Worm (Caenorhabditis elegans) whole organism, young adult: ENCODE measurements around the gene F53A10.2.

Experiments used
- B0019.2 ChIP-seq: fragments of 200-800 bp; sonication (Bioruptor generic); conservative IDR thresholded peaks from 2 replicates; pipeline ENCODE4 v1.3.6; 2022; ENCODE audit warnings: missing genetic modification reagents, missing genetic modification characterization, missing compliant biosample characterization
- B0035.1 ChIP-seq: sonication (generic microtip); optimal IDR thresholded peaks from 2 replicates; lab custom pipeline; 2016; ENCODE audit warnings: missing genetic modification characterization, mild to moderate bottlenecking, missing compliant biosample characterization, missing genotype, missing genetic modification reagents
- C06A6.2 ChIP-seq: fragments of 200-800 bp; sonication (Bioruptor generic); conservative IDR thresholded peaks from 2 replicates; pipeline ENCODE4 v1.3.6; 2022; ENCODE audit warnings: missing genetic modification characterization, missing compliant biosample characterization
- F22D6.2 ChIP-seq: sonication (generic microtip); optimal IDR thresholded peaks from 2 replicates; lab custom pipeline; 2016; ENCODE audit warnings: mild to moderate bottlenecking, missing genetic modification characterization, missing compliant biosample characterization
- F23B12.7 ChIP-seq: sonication (generic microtip); optimal IDR thresholded peaks from 2 replicates; lab custom pipeline; 2017; ENCODE audit warnings: missing genetic modification characterization, mild to moderate bottlenecking, missing compliant biosample characterization, antibody characterized with exemption, moderate library complexity; ENCODE audit not compliant: insufficient read depth
- F49E8.2 ChIP-seq: sonication (generic microtip); optimal IDR thresholded peaks from 3 replicates; lab custom pipeline; 2017; ENCODE audit warnings: missing genetic modification characterization, mild to moderate bottlenecking, missing compliant biosample characterization, antibody characterized with exemption, moderate library complexity; ENCODE audit not compliant: insufficient read depth
- K12H6.12 ChIP-seq: fragments of 200-800 bp; sonication (Bioruptor generic); optimal IDR thresholded peaks from 2 replicates; lab custom pipeline; 2018; ENCODE audit warnings: mild to moderate bottlenecking, missing genetic modification characterization, missing compliant biosample characterization
- T07F8.4 ChIP-seq: sonication (generic microtip); optimal IDR thresholded peaks from 2 replicates; lab custom pipeline; 2016; ENCODE audit warnings: mild to moderate bottlenecking, missing genetic modification characterization, moderate library complexity, missing compliant biosample characterization
- Y67H2A.10 ChIP-seq: fragments of 200-800 bp; sonication (Bioruptor generic); conservative IDR thresholded peaks from 2 replicates; pipeline ENCODE4 v1.3.6; 2022; ENCODE audit warnings: missing genetic modification reagents, missing genetic modification characterization, missing compliant biosample characterization
- ZK185.1 ChIP-seq: sonication (generic microtip); optimal IDR thresholded peaks from 2 replicates; lab custom pipeline; 2016; ENCODE audit warnings: mild to moderate bottlenecking, missing genetic modification characterization, missing compliant biosample characterization; ENCODE audit not compliant: poor library complexity, severe bottlenecking
- akir-1 ChIP-seq: fragments of 200-800 bp; sonication (Bioruptor generic); optimal IDR thresholded peaks from 2 replicates; lab custom pipeline; 2018; ENCODE audit warnings: mild to moderate bottlenecking, missing genetic modification characterization, moderate library complexity, missing compliant biosample characterization
- aptf-2 ChIP-seq: fragments of 200-800 bp; sonication (Bioruptor generic); conservative IDR thresholded peaks from 2 replicates; pipeline ENCODE4 v1.3.6; 2022; ENCODE audit warnings: missing genetic modification reagents, missing genetic modification characterization, missing compliant biosample characterization
- aptf-3 ChIP-seq: fragments of 200-800 bp; sonication (Bioruptor generic); IDR thresholded peaks from 2 replicates; pipeline ENCODE4 v1.3.6; 2022; ENCODE audit warnings: missing genetic modification characterization, missing compliant biosample characterization
- atf-7 ChIP-seq: sonication (generic microtip); optimal IDR thresholded peaks from 2 replicates; lab custom pipeline; 2017; ENCODE audit warnings: mild to moderate bottlenecking, missing genetic modification characterization, missing compliant biosample characterization
- attf-3 ChIP-seq: fragments of 200-800 bp; sonication (Bioruptor generic); conservative IDR thresholded peaks from 2 replicates; pipeline ENCODE4 v1.3.6; 2022; ENCODE audit warnings: missing genetic modification reagents, missing genetic modification characterization, missing compliant biosample characterization
- cebp-1 ChIP-seq, 2 experiments: fragments of 200-800 bp in 1 of 2; sonication (Bioruptor generic) in 1 of 2; sonication (generic microtip) in 1 of 2; IDR thresholded peaks in 1 of 2; optimal IDR thresholded peaks in 1 of 2; 2 replicates each; pipeline versions ENCODE4 v1.3.6 to Lab custom; 2017 to 2022; ENCODE audit warnings: missing compliant biosample characterization in 2 of 2, missing genetic modification characterization in 2 of 2, mild to moderate bottlenecking in 1 of 2, missing genetic modification reagents in 1 of 2, moderate library complexity in 1 of 2
- dox-1 ChIP-seq: fragments of 200-800 bp; sonication (Bioruptor generic); IDR thresholded peaks from 2 replicates; pipeline ENCODE4 v1.3.6; 2022; ENCODE audit warnings: missing genetic modification reagents, missing genetic modification characterization, missing compliant biosample characterization
- egrh-3 ChIP-seq: fragments of 200-800 bp; sonication (Bioruptor generic); IDR thresholded peaks from 2 replicates; pipeline ENCODE4 v1.3.6; 2022; ENCODE audit warnings: missing genetic modification reagents, missing genetic modification characterization, missing compliant biosample characterization
- ekl-4 ChIP-seq: fragments of 200-800 bp; sonication (Bioruptor generic); IDR thresholded peaks from 2 replicates; pipeline ENCODE4 v1.3.6; 2022; ENCODE audit warnings: missing genetic modification reagents, missing genetic modification characterization, missing compliant biosample characterization
- hmg-1.2 ChIP-seq: fragments of 200-800 bp; sonication (Bioruptor generic); IDR thresholded peaks from 2 replicates; pipeline ENCODE4 v1.3.6; 2022; ENCODE audit warnings: missing genetic modification reagents, missing genetic modification characterization, missing compliant biosample characterization
- hrde-1 ChIP-seq: sonication (generic microtip); optimal IDR thresholded peaks from 2 replicates; lab custom pipeline; 2016; ENCODE audit warnings: missing genetic modification characterization, mild to moderate bottlenecking, missing compliant biosample characterization, moderate library complexity, missing genotype, missing genetic modification reagents, borderline replicate concordance
- let-607 ChIP-seq, 2 experiments: fragments of 200-800 bp in 1 of 2; sonication (Bioruptor generic) in 1 of 2; sonication (generic microtip) in 1 of 2; optimal IDR thresholded peaks; 2 replicates each; lab custom pipeline; 2016 to 2018; ENCODE audit warnings: mild to moderate bottlenecking in 2 of 2, missing compliant biosample characterization in 2 of 2, missing genetic modification characterization in 2 of 2, moderate library complexity in 2 of 2, missing genotype in 1 of 2
- lin-54 ChIP-seq: fragments of 200-800 bp; sonication (Bioruptor generic); optimal IDR thresholded peaks from 2 replicates; lab custom pipeline; 2018; ENCODE audit warnings: mild to moderate bottlenecking, missing genetic modification characterization, missing compliant biosample characterization
- lsl-1 ChIP-seq: fragments of 200-800 bp; sonication (Bioruptor generic); optimal IDR thresholded peaks from 2 replicates; lab custom pipeline; 2018; ENCODE audit warnings: mild to moderate bottlenecking, missing genetic modification characterization, moderate library complexity, missing compliant biosample characterization
- madf-8 ChIP-seq: fragments of 200-800 bp; sonication (Bioruptor generic); conservative IDR thresholded peaks from 2 replicates; pipeline ENCODE4 v1.3.6; 2022; ENCODE audit warnings: missing genetic modification reagents, missing genetic modification characterization, missing compliant biosample characterization
- mcd-1 ChIP-seq: fragments of 200-800 bp; sonication (Bioruptor generic); IDR thresholded peaks from 2 replicates; pipeline ENCODE4 v1.3.6; 2022; ENCODE audit warnings: missing genetic modification reagents, missing genetic modification characterization, missing compliant biosample characterization
- nfyb-1 ChIP-seq: fragments of 200-800 bp; sonication (Bioruptor generic); IDR thresholded peaks from 2 replicates; pipeline ENCODE4 v1.3.6; 2022; ENCODE audit warnings: missing genetic modification reagents, missing genetic modification characterization, missing compliant biosample characterization
- nhr-80 ChIP-seq: sonication (generic microtip); optimal IDR thresholded peaks from 2 replicates; lab custom pipeline; 2016; ENCODE audit warnings: missing genetic modification characterization, missing compliant biosample characterization
- pbrm-1 ChIP-seq: fragments of 200-800 bp; sonication (Bioruptor generic); IDR thresholded peaks from 2 replicates; pipeline ENCODE4 v1.3.6; 2022; ENCODE audit warnings: missing genetic modification reagents, missing genetic modification characterization, missing compliant biosample characterization
- repo-1 ChIP-seq: sonication (generic microtip); optimal IDR thresholded peaks from 2 replicates; lab custom pipeline; 2017; ENCODE audit warnings: mild to moderate bottlenecking, missing genetic modification characterization, missing compliant biosample characterization
- rpc-1 ChIP-seq, 2 experiments: fragments of 150-350 bp in 1 of 2; sonication (generic microtip) in 1 of 2; optimal IDR thresholded peaks; 2 replicates each; lab custom pipeline; 2014 to 2018; ENCODE audit warnings: missing biosample characterization in 1 of 2, missing genetic modification characterization in 1 of 2, missing genetic modification reagents in 1 of 2, missing genotype in 1 of 2
- sea-2 ChIP-seq: fragments of 200-800 bp; sonication (Bioruptor generic); IDR thresholded peaks from 2 replicates; pipeline ENCODE4 v1.3.6; 2022; ENCODE audit warnings: missing genetic modification characterization, missing compliant biosample characterization
- snpc-1.3 ChIP-seq: sonication (generic microtip); optimal IDR thresholded peaks from 2 replicates; lab custom pipeline; 2017; ENCODE audit warnings: missing genetic modification characterization, mild to moderate bottlenecking, missing compliant biosample characterization, antibody characterized with exemption, moderate library complexity, missing genotype, missing genetic modification reagents; ENCODE audit not compliant: insufficient read depth
- unc-130 ChIP-seq: sonication (generic microtip); optimal IDR thresholded peaks from 2 replicates; lab custom pipeline; 2016; ENCODE audit warnings: missing genetic modification reagents, missing genetic modification characterization, missing compliant biosample characterization
- unc-62 ChIP-seq: fragments of 150-350 bp; optimal IDR thresholded peaks from 2 replicates; lab custom pipeline; 2014; ENCODE audit warnings: missing biosample characterization, missing genetic modification reagents, missing genetic modification characterization
- zfh-2 ChIP-seq: fragments of 200-800 bp; sonication (Bioruptor generic); conservative IDR thresholded peaks from 2 replicates; pipeline ENCODE4 v1.3.6; 2022; ENCODE audit warnings: missing genetic modification reagents, missing genetic modification characterization, missing compliant biosample characterization
- ztf-26 ChIP-seq: sonication (generic microtip); optimal IDR thresholded peaks from 2 replicates; lab custom pipeline; 2017; ENCODE audit warnings: missing genetic modification characterization, missing compliant biosample characterization

Gene F53A10.2

ce11 chrII:1237845-1238244 lies 40.7 kb downstream of the F53A10.2 start (continued):
- TF ChIP-seq egrh-3 (peak; percentile 99), F23B12.7 (tag; lab: Kevin White, UChicago) (no peak), repo-1 (tag; lab: Kevin White, UChicago) (no peak), unc-62 (GFP tag; lab: Kevin White, UChicago) (no peak), mcd-1 (GFP tag; lab: Robert Waterston, UW) (peak; percentile 51), T07F8.4 (tag; lab: Kevin White, UChicago) (no peak), ztf-26 (tag; lab: Kevin White, UChicago) (no peak), ZK185.1 (no peak), ekl-4 (no peak), K12H6.12 (tag; lab: Kevin White, UChicago) (no peak), cebp-1 (GFP tag; IDR thresholded peaks at IDR 0.05; lab: Robert Waterston, UW) (no peak), cebp-1 (tag; optimal IDR thresholded peaks at IDR 0.05; lab: Kevin White, UChicago) (peak; percentile 45), sea-2 (GFP tag; lab: Robert Waterston, UW) (0 out of 2 replicates have a peak, but pooled peaks have one; percentile 73), akir-1 (no peak), dox-1 (GFP tag; lab: Robert Waterston, UW) (peak; percentile 65), let-607 (tag; optimal IDR thresholded peaks at IDR 0.05; lab: Kevin White, UChicago) (no peak), B0019.2 (GFP tag; lab: Robert Waterston, UW) (no peak), aptf-3 (GFP tag; lab: Robert Waterston, UW) (no peak), pbrm-1 (GFP tag; lab: Robert Waterston, UW) (no peak; the same call in 1 of the 2 replicates), C06A6.2 (no peak)

ce11 chrII:1239433-1240020 lies 42.4 kb downstream of the F53A10.2 start:
- TF ChIP-seq attf-3 (GFP tag; lab: Robert Waterston, UW) (no peak), zfh-2 (GFP tag; lab: Robert Waterston, UW) (peak; percentile 78), lin-54 (no peak), nhr-80 (tag; lab: Kevin White, UChicago) (peak; percentile 4), hmg-1.2 (GFP tag; lab: Robert Waterston, UW) (peak; percentile 52; the same call in 1 of the 2 replicates), pbrm-1 (GFP tag; lab: Robert Waterston, UW) (0 out of 2 replicates have a peak, but pooled peaks have one; percentile 23)
- TF ChIP-seq, all 124 proteins: peak for 4

- TF ChIP-seq madf-8 (no peak), B0035.1 (tag; lab: Kevin White, UChicago) (no peak)
Observed at ce11 chrII:1240436-1240835, 43.3 kb downstream of the F53A10.2 start.

ce11 chrII:1241176-1241730 lies 44.1 kb downstream of the F53A10.2 start:
- TF ChIP-seq zfh-2 (GFP tag; lab: Robert Waterston, UW) (peak; percentile 52; the same call in 1 of the 2 replicates), F49E8.2 (tag; lab: Kevin White, UChicago) (no peak)

- TF ChIP-seq F49E8.2 (tag; lab: Kevin White, UChicago) (no peak), B0035.1 (tag; lab: Kevin White, UChicago) (no peak), F22D6.2 (tag; lab: Kevin White, UChicago) (no peak), hrde-1 (tag; lab: Kevin White, UChicago) (no peak), pbrm-1 (GFP tag; lab: Robert Waterston, UW) (no peak), sea-2 (GFP tag; lab: Robert Waterston, UW) (no peak), snpc-1.3 (no peak), lsl-1 (GFP tag; lab: Kevin White, UChicago) (no peak), aptf-2 (GFP tag; lab: Robert Waterston, UW) (0 out of 2 replicates have a peak, but pooled peaks have one; percentile 34), atf-7 (tag; lab: Kevin White, UChicago) (no peak), nfyb-1 (GFP tag; lab: Robert Waterston, UW) (no peak), Y67H2A.10 (GFP tag; lab: Robert Waterston, UW) (no peak), unc-130 (GFP tag; lab: Kevin White, UChicago) (no peak), B0019.2 (GFP tag; lab: Robert Waterston, UW) (no peak), hmg-1.2 (GFP tag; lab: Robert Waterston, UW) (peak; percentile 91), rpc-1 (optimal IDR thresholded peaks at IDR 0.05; lab: Kevin White, UChicago) (no peak), rpc-1 (tag; optimal IDR thresholded peaks at IDR 0.05; lab: Kevin White, UChicago) (no peak), ZK185.1 (no peak), K12H6.12 (tag; lab: Kevin White, UChicago) (peak; percentile 14)
Observed at ce11 chrII:1242475-1242874, 45.3 kb downstream of the F53A10.2 start.
